Worm (Caenorhabditis elegans) whole organism, L2 larva: ENCODE data around the gene T26A8.4.

ENCODE experiments used
- C34F6.9 ChIP-seq: fragments of 150-350 bp; optimal IDR thresholded peaks from 2 replicates; lab custom pipeline; 2014; ENCODE audit warnings: missing biosample characterization, missing genetic modification characterization
- F13H6.1 ChIP-seq: sonication (generic microtip); optimal IDR thresholded peaks from 2 replicates; lab custom pipeline; 2016; ENCODE audit warnings: missing genetic modification characterization, missing compliant biosample characterization
- R02D3.7 ChIP-seq: fragments of 150-350 bp; optimal IDR thresholded peaks from 2 replicates; lab custom pipeline; 2014; ENCODE audit warnings: missing biosample characterization, missing genetic modification characterization
- Y55F3AM.14 ChIP-seq: fragments of 200-800 bp; sonication (Bioruptor generic); optimal IDR thresholded peaks from 2 replicates; lab custom pipeline; 2018; ENCODE audit warnings: mild to moderate bottlenecking, missing genetic modification characterization, missing compliant biosample characterization
- ceh-82 ChIP-seq: fragments of 150-350 bp; optimal IDR thresholded peaks from 2 replicates; lab custom pipeline; 2014; ENCODE audit warnings: missing biosample characterization, missing genetic modification characterization
- crh-2 ChIP-seq: sonication (generic microtip); optimal IDR thresholded peaks from 2 replicates; lab custom pipeline; 2017; ENCODE audit warnings: missing biosample characterization, missing genetic modification characterization
- dmd-4 ChIP-seq: sonication (generic microtip); optimal IDR thresholded peaks from 2 replicates; lab custom pipeline; 2017; ENCODE audit warnings: missing biosample characterization, missing genetic modification characterization
- egl-27 ChIP-seq: sonication (generic microtip); optimal IDR thresholded peaks from 3 replicates; lab custom pipeline; 2017; ENCODE audit warnings: missing biosample characterization, missing genetic modification reagents, missing genetic modification characterization
- elt-1 ChIP-seq: fragments of 150-350 bp; optimal IDR thresholded peaks from 2 replicates; lab custom pipeline; 2014; ENCODE audit warnings: missing biosample characterization, missing genetic modification characterization
- elt-3 ChIP-seq: sonication (generic microtip); optimal IDR thresholded peaks from 2 replicates; lab custom pipeline; 2017; ENCODE audit warnings: missing biosample characterization, missing genetic modification characterization
- fos-1 ChIP-seq: fragments of 150-350 bp; optimal IDR thresholded peaks from 2 replicates; lab custom pipeline; 2014; ENCODE audit warnings: missing biosample characterization, missing genetic modification characterization
- gmeb-1 ChIP-seq: fragments of 150-350 bp; optimal IDR thresholded peaks from 2 replicates; lab custom pipeline; 2014; ENCODE audit warnings: missing biosample characterization, missing genetic modification characterization
- lin-11 ChIP-seq: fragments of 150-350 bp; sonication (generic microtip); optimal IDR thresholded peaks from 2 replicates; lab custom pipeline; 2014; ENCODE audit warnings: missing biosample characterization, missing genetic modification characterization, inconsistent platforms, mixed read lengths
- lin-13 ChIP-seq: fragments of 150-350 bp; optimal IDR thresholded peaks from 2 replicates; lab custom pipeline; 2014; ENCODE audit warnings: missing biosample characterization, missing genetic modification reagents, missing genetic modification characterization
- lin-39 ChIP-seq: fragments of 150-350 bp; optimal IDR thresholded peaks from 2 replicates; lab custom pipeline; 2014; ENCODE audit warnings: missing biosample characterization, missing genetic modification reagents, missing genetic modification characterization
- lsy-2 ChIP-seq, 2 experiments: fragments of 150-350 bp in 1 of 2; sonication (generic microtip) in 1 of 2; optimal IDR thresholded peaks; 2 replicates each; lab custom pipeline; 2014 to 2017; ENCODE audit warnings: missing biosample characterization in 2 of 2, missing genetic modification characterization in 2 of 2
- mab-5 ChIP-seq: fragments of 150-350 bp; optimal IDR thresholded peaks from 2 replicates; lab custom pipeline; 2014; ENCODE audit warnings: missing biosample characterization, missing genetic modification characterization
- mbf-1 ChIP-seq: sonication (generic microtip); optimal IDR thresholded peaks from 2 replicates; lab custom pipeline; 2017; ENCODE audit warnings: missing biosample characterization, missing genetic modification characterization
- mdl-1 ChIP-seq, 2 experiments: fragments of 150-350 bp in 1 of 2; sonication (generic microtip) in 1 of 2; optimal IDR thresholded peaks; 2 replicates each; lab custom pipeline; 2017; ENCODE audit warnings: missing biosample characterization in 2 of 2, missing genetic modification characterization in 2 of 2
- nhr-11 ChIP-seq: fragments of 150-350 bp; optimal IDR thresholded peaks from 2 replicates; lab custom pipeline; 2014; ENCODE audit warnings: missing biosample characterization, missing genetic modification characterization
- nhr-12 ChIP-seq: fragments of 150-350 bp; optimal IDR thresholded peaks from 2 replicates; lab custom pipeline; 2014; ENCODE audit warnings: missing biosample characterization, missing genetic modification characterization
- nhr-129 ChIP-seq: fragments of 150-350 bp; optimal IDR thresholded peaks from 2 replicates; lab custom pipeline; 2014; ENCODE audit warnings: missing biosample characterization, missing genetic modification characterization
- nhr-21 ChIP-seq: fragments of 150-350 bp; optimal IDR thresholded peaks from 2 replicates; lab custom pipeline; 2014; ENCODE audit warnings: missing biosample characterization, missing genetic modification characterization
- nhr-23 ChIP-seq: fragments of 150-350 bp; optimal IDR thresholded peaks from 2 replicates; lab custom pipeline; 2014; ENCODE audit warnings: missing biosample characterization, missing genetic modification reagents, missing genetic modification characterization
- nhr-237 ChIP-seq: fragments of 150-350 bp; optimal IDR thresholded peaks from 2 replicates; lab custom pipeline; 2014; ENCODE audit warnings: missing biosample characterization, missing genetic modification characterization
- nhr-6 ChIP-seq: fragments of 150-350 bp; optimal IDR thresholded peaks from 2 replicates; lab custom pipeline; 2014; ENCODE audit warnings: missing biosample characterization, missing genetic modification characterization
- nhr-77 ChIP-seq: fragments of 150-350 bp; optimal IDR thresholded peaks from 2 replicates; lab custom pipeline; 2014; ENCODE audit warnings: missing biosample characterization, missing genetic modification characterization
- peb-1 ChIP-seq: fragments of 150-350 bp; optimal IDR thresholded peaks from 2 replicates; lab custom pipeline; 2014; ENCODE audit warnings: missing biosample characterization, missing genetic modification characterization
- skn-1 ChIP-seq: sonication (generic microtip); optimal IDR thresholded peaks from 2 replicates; lab custom pipeline; 2017; ENCODE audit warnings: missing biosample characterization, missing genetic modification characterization
- sma-3 ChIP-seq: sonication (generic microtip); optimal IDR thresholded peaks from 2 replicates; lab custom pipeline; 2016; ENCODE audit warnings: missing genetic modification reagents, missing genetic modification characterization, missing compliant biosample characterization
- sma-9 ChIP-seq, 2 experiments: fragments of 150-350 bp in 1 of 2; sonication (generic microtip) in 1 of 2; optimal IDR thresholded peaks; 2 replicates each; lab custom pipeline; 2014 to 2016; ENCODE audit warnings: missing genetic modification characterization in 2 of 2, mild to moderate bottlenecking in 1 of 2, missing biosample characterization in 1 of 2, missing compliant biosample characterization in 1 of 2, missing genetic modification reagents in 1 of 2, moderate library complexity in 1 of 2
- snpc-4 ChIP-seq: fragments of 150-350 bp; optimal IDR thresholded peaks from 2 replicates; lab custom pipeline; 2014; ENCODE audit warnings: missing biosample characterization, missing genetic modification characterization
- unc-39 ChIP-seq: fragments of 150-350 bp; optimal IDR thresholded peaks from 2 replicates; lab custom pipeline; 2014; ENCODE audit warnings: missing biosample characterization, missing genetic modification characterization
- unc-55 ChIP-seq: fragments of 150-350 bp; sonication (generic microtip); optimal IDR thresholded peaks from 3 replicates; lab custom pipeline; 2014; ENCODE audit warnings: missing biosample characterization, missing genetic modification reagents, missing genetic modification characterization
- unc-62 ChIP-seq: fragments of 150-350 bp; optimal IDR thresholded peaks from 2 replicates; lab custom pipeline; 2014; ENCODE audit warnings: missing biosample characterization, missing genetic modification reagents, missing genetic modification characterization
- ztf-1 ChIP-seq: fragments of 200-800 bp; sonication (Bioruptor generic); conservative IDR thresholded peaks from 2 replicates; pipeline ENCODE4 v1.3.6; 2022; ENCODE audit warnings: missing genetic modification characterization, missing compliant biosample characterization

T26A8.4 gene

DNA sequence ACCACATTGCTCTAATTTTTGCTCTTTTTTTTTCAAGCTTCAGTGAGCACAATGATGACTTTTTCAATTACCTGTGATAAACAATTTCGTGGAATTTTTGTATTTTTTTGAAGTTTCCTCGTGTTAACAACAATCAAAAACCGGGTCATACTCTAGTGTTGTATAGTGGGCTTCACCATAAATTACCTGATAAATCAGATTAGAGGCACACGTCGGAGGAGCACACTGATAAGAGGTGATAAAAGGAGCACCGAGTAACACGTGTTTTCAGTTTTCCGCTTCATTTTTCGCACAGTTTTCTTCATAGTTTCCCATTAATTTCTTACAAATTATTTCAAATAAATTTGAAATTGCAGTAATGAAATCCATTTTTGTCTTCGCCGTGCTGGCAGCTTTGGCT, 48.6 kb upstream of the T26A8.4 start, which contains the start of gene spp-8:
spp-8 (plus strand) TSS at position 357 of the 400 bp plus-strand sequence.
- TF ChIP-seq nhr-12 (tag; lab: Kevin White, UChicago) (no peak), nhr-77 (tag; lab: Kevin White, UChicago) (no peak), lin-13 (GFP tag; lab: Kevin White, UChicago) (no peak), sma-9 (GFP tag; optimal IDR thresholded peaks at IDR 0.05; lab: Kevin White, UChicago) (peak; percentile 55), sma-9 (tag; optimal IDR thresholded peaks at IDR 0.05; lab: Kevin White, UChicago) (no peak), sma-3 (peak; percentile 5), skn-1 (tag; lab: Kevin White, UChicago) (peak; percentile 41), mdl-1 (tag; optimal IDR thresholded peaks at IDR 0.05; lab: Kevin White, UChicago) (peak in 1 of 2 experiments; percentile 43), crh-2 (tag; lab: Kevin White, UChicago) (peak; percentile 81), fos-1 (tag; lab: Kevin White, UChicago) (peak; percentile 78), nhr-11 (no peak), gmeb-1 (tag; lab: Kevin White, UChicago) (peak; percentile 40), R02D3.7 (no peak)

DNA sequence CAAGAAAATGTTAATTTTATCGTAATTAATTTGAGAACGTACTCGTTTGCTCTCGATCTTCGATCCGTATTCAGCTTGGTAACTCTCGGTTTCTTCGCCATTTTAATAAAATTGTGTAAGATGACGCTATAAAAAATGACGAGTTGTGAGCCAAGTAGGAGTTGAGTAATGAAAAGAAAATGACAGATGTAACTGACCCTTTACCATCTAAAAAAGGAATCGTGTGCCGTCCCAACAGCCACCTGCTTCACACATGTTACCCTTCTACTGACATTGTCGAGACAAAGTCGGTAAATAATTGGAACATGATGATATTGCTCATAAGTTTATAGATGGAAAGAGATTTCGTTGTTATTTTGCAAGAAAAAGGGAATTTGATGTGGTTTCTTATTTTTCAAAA, 46.7 kb upstream of the T26A8.4 start, which contains the start of gene hlh-12:
hlh-12 (minus strand) TSS at position 101 of the 400 bp plus-strand sequence.
- TF ChIP-seq gmeb-1 (tag; lab: Kevin White, UChicago) (no peak), lin-39 (tag; lab: Kevin White, UChicago) (no peak), snpc-4 (tag; lab: Kevin White, UChicago) (no peak), nhr-11 (no peak), elt-1 (tag; lab: Kevin White, UChicago) (no peak), nhr-12 (tag; lab: Kevin White, UChicago) (no peak), unc-39 (tag; lab: Kevin White, UChicago) (no peak), nhr-77 (tag; lab: Kevin White, UChicago) (no peak), nhr-23 (tag; lab: Kevin White, UChicago) (no peak), unc-62 (GFP tag; lab: Kevin White, UChicago) (no peak), Y55F3AM.14 (GFP tag; lab: Kevin White, UChicago) (no peak), nhr-129 (tag; lab: Kevin White, UChicago) (no peak)

DNA sequence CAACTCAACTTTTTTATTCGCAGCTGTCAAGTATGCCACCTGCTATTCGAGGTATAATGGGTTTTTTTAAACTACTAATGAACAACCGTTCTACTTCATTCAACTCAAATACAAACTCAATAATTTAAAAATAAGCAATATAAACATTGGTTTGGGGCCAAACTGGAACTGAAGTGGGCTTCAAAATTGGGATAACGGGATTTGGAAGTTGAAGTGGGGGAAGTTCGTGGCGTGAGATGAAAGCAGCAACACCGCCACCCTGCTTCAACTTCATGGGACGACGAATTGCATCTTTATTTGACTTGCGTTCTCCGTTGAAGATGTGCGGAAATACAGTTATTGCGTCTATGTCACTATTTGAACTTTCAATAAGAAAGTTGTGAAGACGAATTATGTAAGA, 45.8 kb upstream of the T26A8.4 start:
- TF ChIP-seq C34F6.9 (tag; lab: Kevin White, UChicago): no peak
- no peak for TF ChIP-seq nhr-129 (tag; lab: Kevin White, UChicago)
- TF ChIP-seq nhr-23 (tag; lab: Kevin White, UChicago): no peak
- TF ChIP-seq elt-3: no peak
- no peak for TF ChIP-seq peb-1 (tag; lab: Kevin White, UChicago)
- TF ChIP-seq ztf-1 (GFP tag; lab: Robert Waterston, UW): no peak
- TF ChIP-seq unc-55 (GFP tag; lab: Kevin White, UChicago): no peak
- TF ChIP-seq egl-27 (tag; lab: Kevin White, UChicago): no peak
- TF ChIP-seq snpc-4 (tag; lab: Kevin White, UChicago): no peak
- TF ChIP-seq nhr-11: no peak
- TF ChIP-seq gmeb-1 (tag; lab: Kevin White, UChicago): no peak
- TF ChIP-seq lin-11: no peak
- no peak for TF ChIP-seq nhr-237 (tag; lab: Kevin White, UChicago)
- TF ChIP-seq nhr-6 (tag; lab: Kevin White, UChicago): no peak
- TF ChIP-seq lin-13 (GFP tag; lab: Kevin White, UChicago): no peak
- no peak for TF ChIP-seq dmd-4 (tag; lab: Kevin White, UChicago)

DNA sequence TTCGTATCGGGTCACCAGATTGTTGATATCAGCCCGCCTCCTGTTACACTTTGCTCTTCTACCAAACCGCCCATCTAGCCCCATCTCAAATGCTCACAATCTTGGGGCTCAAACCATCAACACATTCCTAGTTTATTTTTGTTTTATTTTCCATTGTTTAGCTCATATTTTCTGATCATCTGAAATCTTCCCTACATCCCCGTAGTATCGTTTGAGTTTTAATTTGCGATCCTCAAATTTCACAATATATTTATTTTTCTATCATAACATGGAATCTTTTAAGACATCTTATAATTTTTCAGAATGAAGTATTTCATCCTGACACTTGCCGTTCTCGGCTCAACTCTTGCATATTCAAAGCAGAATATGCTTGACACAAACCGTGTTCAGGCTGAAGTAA, 44.2 kb upstream of the T26A8.4 start, which contains the start of gene spp-10:
spp-10 (plus strand) TSS at position 301 of the 400 bp plus-strand sequence.
- TF ChIP-seq mbf-1 (tag; lab: Kevin White, UChicago): no peak
- no peak for TF ChIP-seq gmeb-1 (tag; lab: Kevin White, UChicago)
- no peak for TF ChIP-seq snpc-4 (tag; lab: Kevin White, UChicago)
- TF ChIP-seq, all 48 proteins: peak for 0

DNA sequence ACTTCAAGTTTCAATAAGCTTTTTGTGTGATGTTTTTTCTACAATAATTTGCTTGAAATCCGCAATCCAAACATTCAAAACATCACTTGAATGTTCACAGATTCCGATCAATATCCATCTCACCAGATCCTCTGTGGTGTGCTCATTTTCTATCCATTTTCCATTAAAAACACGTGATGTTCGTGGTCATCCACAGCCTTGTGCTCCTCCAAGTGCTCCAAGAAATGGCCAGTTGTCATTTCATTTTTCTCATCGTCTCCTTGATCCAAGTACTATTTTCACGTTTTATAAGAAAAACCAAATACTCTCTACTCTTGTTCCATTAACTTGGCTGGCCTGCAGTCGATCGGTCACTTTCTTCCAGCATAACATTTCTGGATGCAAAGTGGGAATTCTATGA, 43.5 kb upstream of the T26A8.4 start:
- TF ChIP-seq sma-9 (GFP tag; optimal IDR thresholded peaks at IDR 0.05; lab: Kevin White, UChicago): peak; percentile 37
- no peak for TF ChIP-seq sma-9 (tag; optimal IDR thresholded peaks at IDR 0.05; lab: Kevin White, UChicago)
- TF ChIP-seq nhr-21 (tag; lab: Kevin White, UChicago): no peak
- TF ChIP-seq F13H6.1 (tag; lab: Kevin White, UChicago): peak; percentile 49
- TF ChIP-seq lsy-2 (tag; optimal IDR thresholded peaks at IDR 0.05; lab: Kevin White, UChicago): peak in 1 of 2 experiments; percentile 11
- no peak for TF ChIP-seq ceh-82
- TF ChIP-seq mab-5: peak; percentile 18
- TF ChIP-seq nhr-129 (tag; lab: Kevin White, UChicago): peak; percentile 58
